Worm (Caenorhabditis elegans) whole organism, L4 larva: ENCODE data around the gene F01D5.1.
"Not testable (repeated sequence)": the region's sequence is repeated elsewhere in the genome, so short reads cannot be mapped to it uniquely, and the experiment has no call there.

ENCODE experiments used
- D1046.2 ChIP-seq: fragments of 200-800 bp; sonication (Bioruptor generic); IDR thresholded peaks from 2 replicates; pipeline ENCODE4 v1.3.6; 2022; ENCODE audit warnings: missing genetic modification characterization, missing compliant biosample characterization
- F10B5.3 ChIP-seq: sonication (generic microtip); optimal IDR thresholded peaks from 2 replicates; lab custom pipeline; 2016; ENCODE audit warnings: mild to moderate bottlenecking, missing genetic modification characterization, missing compliant biosample characterization
- F26F4.8 ChIP-seq: fragments of 200-800 bp; sonication (Bioruptor generic); conservative IDR thresholded peaks from 2 replicates; pipeline ENCODE4 v1.3.6; 2022; ENCODE audit warnings: missing genetic modification characterization, missing compliant biosample characterization
- F44E2.7 ChIP-seq: fragments of 200-800 bp; sonication (Bioruptor generic); IDR thresholded peaks from 2 replicates; pipeline ENCODE4 v2.1.2; 2022; ENCODE audit warnings: missing genetic modification characterization, missing compliant biosample characterization
- F49E8.2 ChIP-seq: sonication (generic microtip); optimal IDR thresholded peaks from 2 replicates; lab custom pipeline; 2016; ENCODE audit warnings: missing compliant biosample characterization, mild to moderate bottlenecking, missing genetic modification characterization, borderline replicate concordance
- T26A8.4 ChIP-seq: fragments of 200-800 bp; sonication (Bioruptor generic); IDR thresholded peaks from 2 replicates; pipeline ENCODE4 v1.3.6; 2022; ENCODE audit warnings: missing genetic modification characterization, missing compliant biosample characterization
- Y105C5A.15 ChIP-seq: fragments of 200-800 bp; sonication (Bioruptor generic); IDR thresholded peaks from 2 replicates; pipeline ENCODE4 v1.3.6; 2022; ENCODE audit warnings: missing genetic modification characterization, missing compliant biosample characterization
- Y48G9A.11 ChIP-seq: fragments of 200-800 bp; sonication (Bioruptor generic); IDR thresholded peaks from 2 replicates; pipeline ENCODE4 v1.3.6; 2022; ENCODE audit warnings: missing genetic modification reagents, missing genetic modification characterization, missing compliant biosample characterization
- Y75B8A.6 ChIP-seq: fragments of 200-800 bp; sonication (Bioruptor generic); IDR thresholded peaks from 2 replicates; pipeline ENCODE4 v1.3.6; 2022; ENCODE audit warnings: missing genetic modification reagents, missing genetic modification characterization, missing compliant biosample characterization
- arid-1 ChIP-seq: fragments of 200-800 bp; sonication (Bioruptor generic); conservative IDR thresholded peaks from 2 replicates; pipeline ENCODE4 v1.3.6; 2022; ENCODE audit warnings: missing genetic modification reagents, missing genetic modification characterization, missing compliant biosample characterization
- ceh-28 ChIP-seq: fragments of 150-350 bp; optimal IDR thresholded peaks from 2 replicates; lab custom pipeline; 2014; ENCODE audit warnings: missing biosample characterization, missing genetic modification reagents, missing genetic modification characterization
- ctbp-1 ChIP-seq: fragments of 200-800 bp; sonication (Bioruptor generic); IDR thresholded peaks from 2 replicates; pipeline ENCODE4 v1.3.6; 2022; ENCODE audit warnings: missing genetic modification reagents, missing genetic modification characterization, missing compliant biosample characterization
- daf-16 ChIP-seq, 3 experiments: sonication (generic microtip); optimal IDR thresholded peaks; 2 replicates each; lab custom pipeline; 2016 to 2017; ENCODE audit warnings: missing genetic modification characterization in 3 of 3, missing genetic modification reagents in 3 of 3, mild to moderate bottlenecking in 2 of 3, missing compliant biosample characterization in 2 of 3, missing biosample characterization in 1 of 3, moderate library complexity in 1 of 3
- daf-8 ChIP-seq: fragments of 200-800 bp; sonication (Bioruptor generic); IDR thresholded peaks from 2 replicates; pipeline ENCODE4 v1.3.6; 2022; ENCODE audit warnings: missing genetic modification characterization, missing compliant biosample characterization
- dmd-8 ChIP-seq: fragments of 200-800 bp; sonication (Bioruptor generic); IDR thresholded peaks from 2 replicates; pipeline ENCODE4 v1.3.6; 2022; ENCODE audit warnings: missing genetic modification characterization, missing compliant biosample characterization
- dpl-1 ChIP-seq: fragments of 150-350 bp; optimal IDR thresholded peaks from 2 replicates; lab custom pipeline; 2014; ENCODE audit warnings: missing biosample characterization, missing genetic modification reagents, missing genetic modification characterization
- duxl-1 ChIP-seq: sonication (generic microtip); optimal IDR thresholded peaks from 2 replicates; lab custom pipeline; 2016; ENCODE audit warnings: mild to moderate bottlenecking, missing genetic modification characterization, moderate library complexity, missing compliant biosample characterization; ENCODE audit not compliant: poor library complexity
- egl-43 ChIP-seq: fragments of 200-800 bp; sonication (Bioruptor generic); IDR thresholded peaks from 2 replicates; pipeline ENCODE4 v1.3.6; 2022; ENCODE audit warnings: missing genetic modification reagents, missing genetic modification characterization, missing compliant biosample characterization
- jun-1 ChIP-seq: fragments of 150-350 bp; optimal IDR thresholded peaks from 2 replicates; lab custom pipeline; 2014; ENCODE audit warnings: missing biosample characterization, missing genetic modification reagents, missing genetic modification characterization
- lim-7 ChIP-seq: fragments of 200-800 bp; sonication (Bioruptor generic); IDR thresholded peaks from 2 replicates; pipeline ENCODE4 v1.3.6; 2022; ENCODE audit warnings: missing genetic modification characterization, missing compliant biosample characterization
- lin-29 ChIP-seq: fragments of 200-800 bp; sonication (Bioruptor generic); IDR thresholded peaks from 2 replicates; pipeline ENCODE4 v1.3.6; 2022; ENCODE audit warnings: missing genetic modification reagents, missing genetic modification characterization, missing compliant biosample characterization
- madf-5 ChIP-seq, 2 experiments: fragments of 200-800 bp; sonication (Bioruptor generic); IDR thresholded peaks; 2 replicates each; pipeline ENCODE4 v1.3.6; 2022; ENCODE audit warnings: missing compliant biosample characterization in 2 of 2, missing genetic modification characterization in 2 of 2
- mdl-1 ChIP-seq, 2 experiments: fragments of 150-350 bp in 1 of 2; sonication (generic microtip) in 1 of 2; optimal IDR thresholded peaks; 2 replicates each; lab custom pipeline; 2014 to 2017; ENCODE audit warnings: missing biosample characterization in 2 of 2, missing genetic modification characterization in 2 of 2
- mep-1 ChIP-seq: fragments of 150-350 bp; sonication (generic microtip); optimal IDR thresholded peaks from 3 replicates; lab custom pipeline; 2014; ENCODE audit warnings: missing biosample characterization, missing genetic modification characterization
- mes-2 ChIP-seq: sonication (generic microtip); optimal IDR thresholded peaks from 2 replicates; lab custom pipeline; 2016; ENCODE audit warnings: missing genotype, mild to moderate bottlenecking, missing genetic modification characterization, missing compliant biosample characterization; ENCODE audit not compliant: poor library complexity, severe bottlenecking
- mxl-2 ChIP-seq: fragments of 200-800 bp; sonication (Bioruptor generic); conservative IDR thresholded peaks from 2 replicates; pipeline ENCODE4 v1.3.6; 2022; ENCODE audit warnings: missing genetic modification reagents, missing genetic modification characterization, missing compliant biosample characterization
- nhr-111 ChIP-seq: fragments of 200-800 bp; sonication (Bioruptor generic); optimal IDR thresholded peaks from 2 replicates; lab custom pipeline; 2018; ENCODE audit warnings: mild to moderate bottlenecking, missing genetic modification characterization, missing compliant biosample characterization
- nhr-237 ChIP-seq: sonication (generic microtip); optimal IDR thresholded peaks from 2 replicates; lab custom pipeline; 2017; ENCODE audit warnings: missing biosample characterization, missing genetic modification characterization
- nhr-41 ChIP-seq: fragments of 200-800 bp; sonication (Bioruptor generic); IDR thresholded peaks from 2 replicates; pipeline ENCODE4 v1.3.6; 2022; ENCODE audit warnings: missing genetic modification reagents, missing genetic modification characterization, missing compliant biosample characterization
- nhr-42 ChIP-seq: fragments of 200-800 bp; sonication (Bioruptor generic); IDR thresholded peaks from 2 replicates; pipeline ENCODE4 v1.3.6; 2022; ENCODE audit warnings: missing genetic modification characterization, missing compliant biosample characterization
- nhr-76 ChIP-seq: fragments of 150-350 bp; optimal IDR thresholded peaks from 2 replicates; lab custom pipeline; 2014; ENCODE audit warnings: missing biosample characterization, missing genetic modification characterization
- pha-4 ChIP-seq, 2 experiments: fragments of 150-350 bp in 1 of 2; fragments of 200-800 bp in 1 of 2; sonication (Bioruptor generic) in 1 of 2; IDR thresholded peaks in 1 of 2; optimal IDR thresholded peaks in 1 of 2; 2 replicates each; pipeline versions ENCODE4 v1.3.6 to Lab custom; 2014 to 2022; ENCODE audit warnings: missing genetic modification characterization in 2 of 2, missing genetic modification reagents in 2 of 2, missing biosample characterization in 1 of 2, missing compliant biosample characterization in 1 of 2
- php-3 ChIP-seq: fragments of 200-800 bp; sonication (Bioruptor generic); IDR thresholded peaks from 2 replicates; pipeline ENCODE4 v1.3.6; 2022; ENCODE audit warnings: missing genetic modification reagents, missing genetic modification characterization, missing compliant biosample characterization
- saeg-2 ChIP-seq: fragments of 200-800 bp; sonication (Bioruptor generic); IDR thresholded peaks from 2 replicates; pipeline ENCODE4 v1.3.6; 2022; ENCODE audit warnings: missing genetic modification reagents, missing genetic modification characterization, missing compliant biosample characterization
- set-16 ChIP-seq: fragments of 200-800 bp; sonication (Bioruptor generic); IDR thresholded peaks from 2 replicates; pipeline ENCODE4 v1.3.6; 2022; ENCODE audit warnings: missing genetic modification reagents, missing genetic modification characterization, missing compliant biosample characterization
- snpc-1.2 ChIP-seq: fragments of 200-800 bp; sonication (Bioruptor generic); IDR thresholded peaks from 2 replicates; pipeline ENCODE4 v1.3.6; 2022; ENCODE audit warnings: missing genetic modification reagents, missing genetic modification characterization, missing compliant biosample characterization
- spr-3 ChIP-seq: fragments of 200-800 bp; sonication (Bioruptor generic); optimal IDR thresholded peaks from 2 replicates; lab custom pipeline; 2018; ENCODE audit warnings: mild to moderate bottlenecking, missing genetic modification characterization, missing compliant biosample characterization
- tra-1 ChIP-seq: fragments of 200-800 bp; sonication (Bioruptor generic); IDR thresholded peaks from 2 replicates; pipeline ENCODE4 v1.3.6; 2022; ENCODE audit warnings: missing genetic modification reagents, missing genetic modification characterization, missing compliant biosample characterization
- vab-7 ChIP-seq: fragments of 200-800 bp; sonication (Bioruptor generic); IDR thresholded peaks from 2 replicates; pipeline ENCODE4 v1.3.6; 2022; ENCODE audit warnings: missing genetic modification reagents, missing genetic modification characterization, missing compliant biosample characterization
- zfp-2 ChIP-seq: sonication (generic microtip); optimal IDR thresholded peaks from 2 replicates; lab custom pipeline; 2016; ENCODE audit warnings: mild to moderate bottlenecking, missing genetic modification characterization, missing compliant biosample characterization
- zip-11 ChIP-seq: fragments of 200-800 bp; sonication (Bioruptor generic); IDR thresholded peaks from 2 replicates; pipeline ENCODE4 v1.3.6; 2022; ENCODE audit warnings: missing genetic modification characterization, missing compliant biosample characterization
- zip-2 ChIP-seq: fragments of 150-350 bp; optimal IDR thresholded peaks from 2 replicates; lab custom pipeline; 2014; ENCODE audit warnings: missing biosample characterization, missing genetic modification characterization
- ztf-7 ChIP-seq: fragments of 150-350 bp; optimal IDR thresholded peaks from 2 replicates; lab custom pipeline; 2014; ENCODE audit warnings: missing biosample characterization, missing genetic modification characterization

Gene F01D5.1

DNA sequence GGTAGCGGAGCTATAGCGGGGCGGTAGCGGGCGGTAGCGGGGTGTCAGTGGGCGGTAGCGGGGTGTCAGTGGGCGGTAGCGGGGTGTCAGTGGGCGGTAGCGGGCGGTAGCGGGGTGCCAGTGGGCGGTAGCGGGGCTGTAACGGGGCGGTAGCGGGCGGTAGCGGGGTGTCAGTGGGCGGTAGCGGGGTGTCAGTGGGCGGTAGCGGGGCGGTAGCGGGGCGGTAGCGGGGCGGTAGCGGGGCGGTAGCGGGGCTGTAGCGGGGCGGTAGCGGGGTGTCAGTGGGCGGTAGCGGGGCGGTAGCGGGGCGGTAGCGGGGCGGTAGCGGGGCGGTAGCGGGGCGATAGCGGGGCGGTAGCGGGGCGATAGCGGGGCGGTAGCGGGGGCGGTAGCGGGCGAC, 22.2 kb upstream of the F01D5.1 start:
- TF ChIP-seq vab-7 (GFP tag; lab: Robert Waterston, UW) (peak; percentile 56; the same call in 1 of the 2 replicates), T26A8.4 (peak; percentile 56; the same call in 1 of the 2 replicates), nhr-41 (GFP tag; lab: Robert Waterston, UW) (peak; percentile 33; the same call in 1 of the 2 replicates), lin-29 (peak; percentile 38; the same call in 1 of the 2 replicates), egl-43 (GFP tag; lab: Robert Waterston, UW) (peak; percentile 82), saeg-2 (GFP tag; lab: Robert Waterston, UW) (0 out of 2 replicates have a peak, but pooled peaks have one; percentile 40), snpc-1.2 (GFP tag; lab: Robert Waterston, UW) (0 out of 2 replicates have a peak, but pooled peaks have one; percentile 57), nhr-42 (GFP tag; lab: Robert Waterston, UW) (peak; percentile 69), lim-7 (GFP tag; lab: Robert Waterston, UW) (peak; percentile 36; the same call in 1 of the 2 replicates), Y48G9A.11 (GFP tag; lab: Robert Waterston, UW) (peak; percentile 40; the same call in 1 of the 2 replicates), pha-4 (GFP tag; IDR thresholded peaks at IDR 0.05; lab: Robert Waterston, UW) (peak; percentile 85; the same call in 1 of the 2 replicates), dmd-8 (GFP tag; lab: Robert Waterston, UW) (peak; percentile 76; the same call in 1 of the 2 replicates), daf-8 (GFP tag; lab: Robert Waterston, UW) (0 out of 2 replicates have a peak, but pooled peaks have one; percentile 43), F26F4.8 (peak; percentile 40; the same call in 1 of the 2 replicates), zip-11 (GFP tag; lab: Robert Waterston, UW) (0 out of 2 replicates have a peak, but pooled peaks have one; percentile 20), php-3 (GFP tag; lab: Robert Waterston, UW) (peak; percentile 63; the same call in 1 of the 2 replicates), Y105C5A.15 (GFP tag; lab: Robert Waterston, UW) (peak; percentile 44; the same call in 1 of the 2 replicates), D1046.2 (GFP tag; lab: Robert Waterston, UW) (peak; percentile 81; the same call in 1 of the 2 replicates), set-16 (GFP tag; lab: Robert Waterston, UW) (peak; percentile 100), F44E2.7 (GFP tag; lab: Robert Waterston, UW) (0 out of 2 replicates have a peak, but pooled peaks have one; percentile 60), ctbp-1 (GFP tag; lab: Robert Waterston, UW) (peak; percentile 45; the same call in 1 of the 2 replicates), spr-3 (peak; percentile 2), madf-5 (GFP tag; IDR thresholded peaks at IDR 0.05; lab: Robert Waterston, UW) (0 out of 4 replicates have a peak, but pooled peaks of 1 of the 2 experiments have one; percentile 16), mxl-2 (GFP tag; lab: Robert Waterston, UW) (0 out of 2 replicates have a peak, but pooled peaks have one; percentile 40), Y75B8A.6 (GFP tag; lab: Robert Waterston, UW) (0 out of 2 replicates have a peak, but pooled peaks have one; percentile 18)
- not testable (repeated sequence) for TF ChIP-seq pha-4 (tag; optimal IDR thresholded peaks at IDR 0.05; lab: Kevin White, UChicago)

- TF ChIP-seq spr-3 (no peak), ceh-28 (peak; percentile 88), dmd-8 (GFP tag; lab: Robert Waterston, UW) (no peak)
Measured at ce11 chrII:14018887-14019286, 21.5 kb upstream of the F01D5.1 start.

DNA sequence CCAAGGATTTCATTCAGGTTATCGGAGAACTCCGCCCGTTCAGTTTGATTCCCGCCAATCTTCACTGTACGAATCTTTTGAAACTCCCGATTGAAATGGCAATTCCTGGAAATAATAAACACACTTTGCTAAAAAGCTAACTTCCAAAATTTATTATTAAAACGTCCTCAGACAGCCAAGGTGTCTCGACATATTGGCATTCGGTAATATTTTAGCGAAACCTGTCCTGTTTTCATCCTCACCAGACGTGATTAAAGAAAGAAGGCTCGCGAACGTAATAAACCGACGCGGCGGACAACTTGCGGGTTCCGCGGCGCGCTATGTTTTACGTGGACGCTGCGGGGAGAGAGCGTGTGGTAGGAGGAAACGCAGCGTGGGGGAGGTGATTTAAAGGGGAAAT, 20.8 kb upstream of the F01D5.1 start:
- TF ChIP-seq nhr-237 (tag; lab: Kevin White, UChicago) (no peak), ctbp-1 (GFP tag; lab: Robert Waterston, UW) (peak; percentile 71), zip-2 (tag; lab: Kevin White, UChicago) (peak; percentile 56), F49E8.2 (tag; lab: Kevin White, UChicago) (peak; percentile 94), zfp-2 (tag; lab: Kevin White, UChicago) (no peak), tra-1 (GFP tag; lab: Robert Waterston, UW) (peak; percentile 8; the same call in 1 of the 2 replicates), Y48G9A.11 (GFP tag; lab: Robert Waterston, UW) (peak; percentile 70), daf-8 (GFP tag; lab: Robert Waterston, UW) (no peak), saeg-2 (GFP tag; lab: Robert Waterston, UW) (0 out of 2 replicates have a peak, but pooled peaks have one; percentile 69), dpl-1 (GFP tag; lab: Kevin White, UChicago) (peak; percentile 63), arid-1 (GFP tag; lab: Robert Waterston, UW) (peak; percentile 84), mep-1 (tag; lab: Kevin White, UChicago) (peak; percentile 82), daf-16 (GFP tag; optimal IDR thresholded peaks at IDR 0.05; lab: Kevin White, UChicago) (peak; percentile 65 to 68), daf-16 (tag; optimal IDR thresholded peaks at IDR 0.05; lab: Kevin White, UChicago) (peak; percentile 88), nhr-76 (tag; lab: Kevin White, UChicago) (no peak), ztf-7 (tag; lab: Kevin White, UChicago) (peak; percentile 75), duxl-1 (tag; lab: Kevin White, UChicago) (peak; percentile 84), mdl-1 (tag; optimal IDR thresholded peaks at IDR 0.05; lab: Kevin White, UChicago) (peak in 1 of 2 experiments; percentile 56), Y75B8A.6 (GFP tag; lab: Robert Waterston, UW) (no peak), nhr-111 (GFP tag; lab: Kevin White, UChicago) (peak; percentile 19), jun-1 (peak; percentile 70), mxl-2 (GFP tag; lab: Robert Waterston, UW) (no peak), F10B5.3 (tag; lab: Kevin White, UChicago) (peak; percentile 80), mes-2 (tag; lab: Kevin White, UChicago) (peak; percentile 73)
